Worm (Caenorhabditis elegans): ENCODE results near the gene C28H8.7.

C28H8.7 gene

ce11 chrIII:5840815-5841573 is 45.8 kb downstream of the C28H8.7 start:
- TF ChIP-seq unc-39 (tag; optimal IDR thresholded peaks at IDR 0.05) (no peak), peb-1 (tag; optimal IDR thresholded peaks at IDR 0.05) (no peak), gmeb-1 (tag; optimal IDR thresholded peaks at IDR 0.05) (peak; percentile 28), ztf-1 (GFP tag; conservative IDR thresholded peaks at IDR 0.05) (no peak)

- TF ChIP-seq F13H6.1 (tag; optimal IDR thresholded peaks at IDR 0.05) (no peak), sma-9 (GFP tag; optimal IDR thresholded peaks at IDR 0.05) (peak; percentile 5), sma-9 (tag; optimal IDR thresholded peaks at IDR 0.05) (no peak), fos-1 (tag; optimal IDR thresholded peaks at IDR 0.05) (peak; percentile 40)
Observed at ce11 chrIII:5840277-5840676, 46.5 kb downstream of the C28H8.7 start.

ce11 chrIII:5839598-5839997 is 47.2 kb downstream of the C28H8.7 start:
- TF ChIP-seq aly-2 (tag; optimal IDR thresholded peaks at IDR 0.05) (no peak), gmeb-1 (tag; optimal IDR thresholded peaks at IDR 0.05) (no peak), C34F6.9 (tag; optimal IDR thresholded peaks at IDR 0.05) (peak; percentile 16), elt-1 (tag; optimal IDR thresholded peaks at IDR 0.05) (no peak), lsy-2 (tag; optimal IDR thresholded peaks at IDR 0.05) (no peak), mbf-1 (tag; optimal IDR thresholded peaks at IDR 0.05) (no peak), sma-9 (GFP tag; optimal IDR thresholded peaks at IDR 0.05) (peak; percentile 6), sma-9 (tag; optimal IDR thresholded peaks at IDR 0.05) (no peak), nhr-12 (tag; optimal IDR thresholded peaks at IDR 0.05) (no peak), lin-11 (tag; optimal IDR thresholded peaks at IDR 0.05) (no peak), ZK546.5 (tag; optimal IDR thresholded peaks at IDR 0.05) (no peak), dmd-4 (tag; optimal IDR thresholded peaks at IDR 0.05) (no peak)

- TF ChIP-seq skn-1 (tag; optimal IDR thresholded peaks at IDR 0.05) (peak; percentile 3), Y55F3AM.14 (GFP tag; optimal IDR thresholded peaks at IDR 0.05) (no peak), dmd-4 (tag; optimal IDR thresholded peaks at IDR 0.05) (no peak), sma-9 (GFP tag; optimal IDR thresholded peaks at IDR 0.05) (peak; percentile 61), sma-9 (tag; optimal IDR thresholded peaks at IDR 0.05) (no peak), zag-1 (tag; optimal IDR thresholded peaks at IDR 0.05) (no peak), nhr-129 (tag; optimal IDR thresholded peaks at IDR 0.05) (peak; percentile 26), crh-2 (tag; optimal IDR thresholded peaks at IDR 0.05) (peak; percentile 25), lsy-2 (tag; optimal IDR thresholded peaks at IDR 0.05) (peak in 1 of 2 experiments; percentile 32), egl-27 (tag; optimal IDR thresholded peaks at IDR 0.05) (peak; percentile 59), gmeb-1 (tag; optimal IDR thresholded peaks at IDR 0.05) (peak; percentile 46), ama-1 (optimal IDR thresholded peaks at IDR 0.05) (no peak), ztf-4 (tag; optimal IDR thresholded peaks at IDR 0.05) (no peak), blmp-1 (tag; optimal IDR thresholded peaks at IDR 0.05; ENCODE audit: insufficient read depth) (peak; percentile 49), fos-1 (tag; optimal IDR thresholded peaks at IDR 0.05) (peak; percentile 41)
Observed at ce11 chrIII:5839147-5839546, 47.6 kb downstream of the C28H8.7 start.

- TF ChIP-seq ceh-82 (tag; optimal IDR thresholded peaks at IDR 0.05) (no peak), unc-62 (GFP tag; optimal IDR thresholded peaks at IDR 0.05) (no peak), ZK546.5 (tag; optimal IDR thresholded peaks at IDR 0.05) (no peak), nhr-10 (tag; optimal IDR thresholded peaks at IDR 0.05) (no peak), ceh-16 (tag; optimal IDR thresholded peaks at IDR 0.05) (peak; percentile 9), nhr-12 (tag; optimal IDR thresholded peaks at IDR 0.05) (no peak), R02D3.7 (tag; optimal IDR thresholded peaks at IDR 0.05) (no peak), crh-2 (tag; optimal IDR thresholded peaks at IDR 0.05) (peak; percentile 92), blmp-1 (tag; optimal IDR thresholded peaks at IDR 0.05; ENCODE audit: insufficient read depth) (peak; percentile 36), nhr-23 (tag; optimal IDR thresholded peaks at IDR 0.05) (no peak), nhr-6 (tag; optimal IDR thresholded peaks at IDR 0.05) (no peak), lin-39 (tag; optimal IDR thresholded peaks at IDR 0.05) (no peak), skn-1 (tag; optimal IDR thresholded peaks at IDR 0.05) (no peak), F13H6.1 (tag; optimal IDR thresholded peaks at IDR 0.05) (peak; percentile 69), elt-1 (tag; optimal IDR thresholded peaks at IDR 0.05) (peak; percentile 96), C34F6.9 (tag; optimal IDR thresholded peaks at IDR 0.05) (no peak), aly-2 (tag; optimal IDR thresholded peaks at IDR 0.05) (no peak), zag-1 (tag; optimal IDR thresholded peaks at IDR 0.05) (no peak), gmeb-1 (tag; optimal IDR thresholded peaks at IDR 0.05) (peak; percentile 53), mab-5 (tag; optimal IDR thresholded peaks at IDR 0.05) (no peak), nhr-129 (tag; optimal IDR thresholded peaks at IDR 0.05) (peak; percentile 62), dmd-4 (tag; optimal IDR thresholded peaks at IDR 0.05) (no peak), alr-1 (tag; optimal IDR thresholded peaks at IDR 0.05) (no peak), nhr-11 (tag; optimal IDR thresholded peaks at IDR 0.05) (no peak), nhr-77 (tag; optimal IDR thresholded peaks at IDR 0.05) (no peak), ztf-4 (tag; optimal IDR thresholded peaks at IDR 0.05) (peak; percentile 24), mdl-1 (tag; optimal IDR thresholded peaks at IDR 0.05) (peak; percentile 60 to 72), sma-9 (GFP tag; optimal IDR thresholded peaks at IDR 0.05) (peak; percentile 89), sma-9 (tag; optimal IDR thresholded peaks at IDR 0.05) (no peak), nhr-237 (tag; optimal IDR thresholded peaks at IDR 0.05) (no peak)
Observed at ce11 chrIII:5838159-5839046, 48.4 kb downstream of the C28H8.7 start.

Data from whole organism, L2 larva.